Worm (Caenorhabditis elegans): ENCODE measurements around the gene apt-9.

The apt-9 gene

DNA sequence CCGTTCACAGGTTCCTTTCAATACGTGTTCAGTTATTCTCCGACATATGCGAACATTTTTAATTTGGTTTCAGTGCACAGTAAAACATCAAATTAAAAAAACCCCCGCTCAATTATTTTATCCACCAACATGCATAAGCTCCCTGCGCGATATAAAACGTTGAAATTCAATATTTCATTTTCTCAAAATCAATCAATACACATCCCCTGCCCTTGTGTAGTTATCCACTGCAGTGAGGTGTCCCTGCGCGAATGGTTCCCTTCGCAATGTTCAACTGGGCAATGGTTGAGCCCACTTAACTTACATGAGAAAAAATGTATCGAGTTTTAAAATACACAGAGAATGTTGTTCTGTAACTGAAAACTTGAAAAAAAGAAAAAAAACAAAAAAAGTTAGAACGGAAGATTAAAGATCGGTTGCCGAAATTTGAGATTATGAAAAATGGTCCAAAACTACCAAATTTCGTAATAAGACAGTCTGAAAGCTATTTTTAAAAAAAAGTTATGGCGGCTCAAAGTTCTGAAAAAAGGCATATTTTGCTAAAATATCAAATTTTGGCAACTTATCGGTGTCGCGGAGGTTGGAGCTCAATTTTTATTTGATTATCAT is 25.8 kb downstream of the apt-9 start (continued):
- TF ChIP-seq egl-27 (tag; optimal IDR thresholded peaks at IDR 0.05) (peak; percentile 96 to 99), pag-3 (tag; optimal IDR thresholded peaks at IDR 0.05; ENCODE audit: borderline replicate concordance, insufficient read depth) (peak; percentile 77), nhr-19 (GFP tag; conservative IDR thresholded peaks at IDR 0.05) (peak; percentile 99), zip-4 (GFP tag; optimal IDR thresholded peaks at IDR 0.05) (peak; percentile 97), egl-13 (tag; optimal IDR thresholded peaks at IDR 0.05) (peak; percentile 99), ets-5 (GFP tag; IDR thresholded peaks at IDR 0.05) (peak; percentile 98), ceh-8 (GFP tag; optimal IDR thresholded peaks at IDR 0.05) (peak; percentile 100), swsn-7 (tag; optimal IDR thresholded peaks at IDR 0.05) (peak; percentile 99), alr-1 (tag; optimal IDR thresholded peaks at IDR 0.05; ENCODE audit: borderline replicate concordance) (no peak), lin-15B (tag; optimal IDR thresholded peaks at IDR 0.05) (peak; percentile 3), ztf-4 (tag; optimal IDR thresholded peaks at IDR 0.05) (peak; percentile 100), vab-15 (tag; optimal IDR thresholded peaks at IDR 0.05) (peak; percentile 84), unc-86 (tag; optimal IDR thresholded peaks at IDR 0.05) (peak; percentile 99), nhr-85 (tag) (peak; percentile 99), dsc-1 (tag; optimal IDR thresholded peaks at IDR 0.05) (peak; percentile 100), elt-2 (tag; optimal IDR thresholded peaks at IDR 0.05) (peak; percentile 96), nhr-76 (tag; optimal IDR thresholded peaks at IDR 0.05) (peak; percentile 97), mdl-1 (tag; optimal IDR thresholded peaks at IDR 0.05) (peak; percentile 59 to 95), lin-13 (GFP tag; optimal IDR thresholded peaks at IDR 0.05) (peak; percentile 98), C16A3.4 (tag; optimal IDR thresholded peaks at IDR 0.05) (peak; percentile 100), ztf-11 (tag; optimal IDR thresholded peaks at IDR 0.05) (peak; percentile 96 to 97), efl-1 (optimal IDR thresholded peaks at IDR 0.05) (peak; percentile 89 to 93), efl-1 (GFP tag; optimal IDR thresholded peaks at IDR 0.05 in 1 of 2) (peak; percentile 48 to 97), nhr-71 (tag; optimal IDR thresholded peaks at IDR 0.05) (peak; percentile 99), snu-23 (GFP tag; optimal IDR thresholded peaks at IDR 0.05) (peak; percentile 100), hlh-4 (tag; optimal IDR thresholded peaks at IDR 0.05) (peak; percentile 34), pax-3 (tag; optimal IDR thresholded peaks at IDR 0.05) (peak; percentile 97), fkh-4 (tag; optimal IDR thresholded peaks at IDR 0.05; ENCODE audit: borderline replicate concordance) (peak; percentile 96), Y116A8C.19 (tag; optimal IDR thresholded peaks at IDR 0.05; ENCODE audit: borderline replicate concordance) (peak; percentile 26), efl-3 (GFP tag; optimal IDR thresholded peaks at IDR 0.05) (peak; percentile 99), ceh-63 (GFP tag; optimal IDR thresholded peaks at IDR 0.05) (peak; percentile 99), zag-1 (tag; optimal IDR thresholded peaks at IDR 0.05) (peak; percentile 98), isw-1 (GFP tag; IDR thresholded peaks at IDR 0.05) (peak; percentile 95), lin-39 (tag; optimal IDR thresholded peaks at IDR 0.05) (peak; percentile 100), elt-3 (tag; optimal IDR thresholded peaks at IDR 0.05) (peak; percentile 87 to 100 (median 95)), nhr-84 (tag; optimal IDR thresholded peaks at IDR 0.05) (peak; percentile 99), lin-14 (GFP tag; optimal IDR thresholded peaks at IDR 0.05) (peak; percentile 99), hlh-17 (GFP tag; optimal IDR thresholded peaks at IDR 0.05; ENCODE audit: borderline replicate concordance) (no peak)

DNA sequence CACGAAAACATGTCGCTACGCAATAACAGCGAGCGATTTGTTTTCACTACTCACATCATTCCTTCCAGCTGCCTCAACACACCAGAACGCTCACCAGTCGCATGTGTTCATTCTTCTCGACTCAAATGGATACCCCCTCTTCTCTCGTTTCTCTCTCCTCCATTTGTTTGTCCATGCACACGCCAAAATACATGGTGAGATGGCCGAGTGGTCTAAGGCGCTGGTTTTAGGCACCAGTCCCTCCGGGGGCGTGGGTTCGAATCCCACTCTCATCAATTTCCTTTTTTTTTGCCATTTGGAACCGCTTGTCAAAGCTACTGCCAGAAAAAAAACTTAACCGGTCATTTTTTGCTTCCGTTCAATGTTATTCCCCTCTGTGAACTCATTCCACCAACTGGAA is 27.2 kb downstream of the apt-9 start:
- TF ChIP-seq pax-3 (tag; optimal IDR thresholded peaks at IDR 0.05) (peak; percentile 43), hlh-17 (GFP tag; optimal IDR thresholded peaks at IDR 0.05; ENCODE audit: borderline replicate concordance) (no peak), hpl-2 (GFP tag; optimal IDR thresholded peaks at IDR 0.05) (no peak), xbp-1 (tag; optimal IDR thresholded peaks at IDR 0.05) (peak; percentile 54), sox-4 (tag; optimal IDR thresholded peaks at IDR 0.05) (peak; percentile 61), ceh-82 (tag; optimal IDR thresholded peaks at IDR 0.05) (peak; percentile 56 to 78 (median 62)), C04F5.9 (tag; optimal IDR thresholded peaks at IDR 0.05) (peak; percentile 17), ztf-11 (tag; optimal IDR thresholded peaks at IDR 0.05) (peak in 1 of 2 experiments; percentile 50), mdl-1 (tag; optimal IDR thresholded peaks at IDR 0.05) (peak in 1 of 2 experiments; percentile 38), unc-86 (tag; optimal IDR thresholded peaks at IDR 0.05) (peak; percentile 36), Y116A8C.19 (tag; optimal IDR thresholded peaks at IDR 0.05; ENCODE audit: borderline replicate concordance) (no peak), lin-35 (GFP tag; optimal IDR thresholded peaks at IDR 0.05) (peak; percentile 19 to 52), irx-1 (tag; optimal IDR thresholded peaks at IDR 0.05) (peak; percentile 27), jun-1 (tag; optimal IDR thresholded peaks at IDR 0.05) (peak; percentile 68), ama-1 (optimal IDR thresholded peaks at IDR 0.05) (no peak), rnt-1 (tag; optimal IDR thresholded peaks at IDR 0.05) (peak; percentile 66), nhr-20 (tag; optimal IDR thresholded peaks at IDR 0.05) (peak; percentile 68), dpl-1 (GFP tag; optimal IDR thresholded peaks at IDR 0.05) (no peak), nhr-77 (tag; optimal IDR thresholded peaks at IDR 0.05) (peak; percentile 40)
